Worm (Caenorhabditis elegans): ENCODE results near the gene srsx-27.

DNA sequence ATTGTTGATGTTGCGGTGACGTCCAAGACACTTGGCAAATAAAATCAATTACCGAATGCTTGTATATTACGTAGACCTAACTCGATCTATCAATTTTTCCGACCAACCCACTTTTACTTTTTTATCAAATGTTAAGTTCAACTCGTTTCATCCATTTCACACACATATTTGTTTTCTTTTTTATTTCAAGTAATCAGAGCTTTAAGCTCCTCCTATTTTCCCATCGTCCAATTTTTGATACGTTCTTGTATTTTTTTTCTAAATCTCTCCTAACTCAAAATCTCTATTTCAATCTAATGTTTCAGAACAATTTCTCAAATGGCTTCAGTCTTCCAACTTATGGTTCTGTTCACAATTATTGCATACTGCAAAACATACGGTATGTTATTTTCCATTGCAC, 48.6 kb downstream of the srsx-27 start, which contains the start of gene ZK856.6:
- TF ChIP-seq med-1 (GFP tag; optimal IDR thresholded peaks at IDR 0.05; ENCODE audit: insufficient read depth) (no peak), cog-1 (tag; optimal IDR thresholded peaks at IDR 0.05) (no peak), flt-1 (GFP tag; IDR thresholded peaks at IDR 0.05) (no peak), T22C8.4 (GFP tag; IDR thresholded peaks at IDR 0.05) (no peak)
